Fruit fly (Drosophila melanogaster): ENCODE measurements around the gene raskol.

DNA sequence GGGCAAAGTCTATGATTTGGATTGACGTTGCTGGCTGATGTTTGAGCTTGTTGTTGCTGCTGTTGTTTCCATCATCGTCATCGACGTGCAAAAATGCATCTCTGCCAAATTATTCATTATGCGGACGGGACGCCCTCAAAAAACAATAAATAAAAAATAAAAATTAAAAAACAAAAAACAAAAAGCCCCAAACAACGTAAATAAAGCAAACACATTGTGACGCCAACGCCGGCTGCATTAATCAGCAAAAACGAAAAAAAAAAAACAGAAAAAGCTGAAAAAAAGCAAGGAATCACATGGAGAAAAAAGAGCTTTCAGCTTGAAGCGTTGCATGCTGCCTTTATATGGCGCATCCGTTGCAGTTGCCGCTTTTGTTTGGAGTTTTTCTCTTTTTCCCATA is 22.1 kb downstream of the raskol start:
- TF ChIP-seq CTCF (optimal IDR thresholded peaks at IDR 0.05) (no peak), CG8478 (optimal IDR thresholded peaks at IDR 0.05) (no peak)
